Fruit fly (Drosophila melanogaster) whole organism, embryonic: Measurements from ENCODE around the gene eEF1delta.

ENCODE experiments used
- CG10366 ChIP-seq: fragments of 200-800 bp; sonication (Bioruptor generic); IDR thresholded peaks from 2 replicates; pipeline ENCODE4 v1.3.6; 2022; ENCODE audit warnings: missing biosample characterization, missing genetic modification characterization
- CG17912 ChIP-seq: fragments of 200-800 bp; sonication (Bioruptor generic); optimal IDR thresholded peaks from 2 replicates; lab custom pipeline; 2018; ENCODE audit warnings: missing biosample characterization, mild to moderate bottlenecking, missing genetic modification characterization
- Gsc ChIP-seq: fragments of 200-800 bp; sonication (Bioruptor generic); IDR thresholded peaks from 2 replicates; pipeline ENCODE4 v1.3.6; 2022; ENCODE audit warnings: missing biosample characterization, missing genetic modification characterization
- MBD-R2 ChIP-seq: fragments of 200-800 bp; sonication (Bioruptor generic); IDR thresholded peaks from 2 replicates; pipeline ENCODE4 v1.3.6; 2022; ENCODE audit warnings: missing biosample characterization, missing genetic modification characterization
- Sin3A ChIP-seq: fragments of >200 bp; optimal IDR thresholded peaks from 2 replicates; lab custom pipeline; 2018
- ranshi ChIP-seq: fragments of 200-800 bp; sonication (Bioruptor generic); IDR thresholded peaks from 2 replicates; pipeline ENCODE4 v1.3.6; 2022; ENCODE audit warnings: missing biosample characterization, missing genetic modification characterization

DNA sequence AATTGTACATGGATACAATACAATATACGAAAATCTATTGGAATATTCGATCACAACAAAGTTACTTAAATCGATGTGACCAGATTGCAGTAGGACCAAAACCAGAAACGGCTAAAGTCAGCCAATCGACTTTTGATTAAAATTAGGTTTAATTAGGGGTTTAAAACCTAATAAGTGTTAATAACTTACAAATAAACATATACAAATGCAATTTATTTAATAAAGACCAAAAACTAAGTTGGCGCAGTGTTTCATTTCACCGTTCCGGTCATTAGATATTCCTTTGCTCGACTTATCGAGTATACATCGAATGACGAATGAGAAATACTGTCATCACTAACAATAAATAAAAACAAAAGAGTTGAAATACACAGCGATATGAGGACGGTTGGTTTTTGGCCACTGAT is 18.1 kb downstream of the eEF1delta start, which contains the start of the genes bsk and CG31717:
- TF ChIP-seq Gsc (GFP tag; lab: Robert Waterston, UW) (no peak), MBD-R2 (GFP tag; lab: Robert Waterston, UW) (peak; percentile 65), CG10366 (no peak), CG17912 (GFP tag; lab: Kevin White, UChicago) (no peak), ranshi (GFP tag; lab: Robert Waterston, UW) (no peak), Sin3A (lab: Kevin White, UChicago) (peak; percentile 19)
